Fruit fly (Drosophila melanogaster): ENCODE measurements around the gene kmg.

dm6 chr2L:13165802-13166347 is 5.5 kb downstream of the kmg start, which contains the start of gene DnaJ-H:
- no peak for TF ChIP-seq Rel (GFP tag; optimal IDR thresholded peaks at IDR 0.05)
- no peak for TF ChIP-seq Rel (tag; optimal IDR thresholded peaks at IDR 0.05)
- TF ChIP-seq foxo (GFP tag; optimal IDR thresholded peaks at IDR 0.05): no peak
- no peak for TF ChIP-seq Vsx2 (GFP tag; optimal IDR thresholded peaks at IDR 0.05; ENCODE audit: partially characterized antibody)
- peak; percentile 99 for TF ChIP-seq psq (GFP tag; optimal IDR thresholded peaks at IDR 0.05)
- TF ChIP-seq lola (GFP tag; optimal IDR thresholded peaks at IDR 0.05): no peak
- TF ChIP-seq h (GFP tag; optimal IDR thresholded peaks at IDR 0.05): no peak
- no peak for TF ChIP-seq Abd-B (GFP tag; optimal IDR thresholded peaks at IDR 0.05)
